Fruit fly (Drosophila melanogaster) S2 (cell line): ENCODE measurements around the gene defl.

Source experiments
- CG8478 ChIP-seq: fragments of >200 bp; optimal IDR thresholded peaks from 2 replicates; lab custom pipeline; 2018
- CTCF ChIP-seq, 2 experiments: fragments of >200 bp; optimal IDR thresholded peaks; 2 replicates each; lab custom pipeline; 2018

- no peak for TF ChIP-seq CG8478 (lab: Kevin White, UChicago)
- no peak for TF ChIP-seq CTCF (optimal IDR thresholded peaks at IDR 0.05; lab: Kevin White, UChicago)
These were observed 42.4 kb downstream of the defl start for dm6 chr3L:9765710-9766005.
